Fruit fly (Drosophila melanogaster) whole organism, embryonic: ENCODE measurements around the gene CG13896.

ENCODE experiments used
- CG12104 ChIP-seq: fragments of 200-800 bp; sonication (Bioruptor generic); optimal IDR thresholded peaks from 3 replicates; lab custom pipeline; 2016; ENCODE audit warnings: missing biosample characterization, missing genetic modification characterization
- CG18619 ChIP-seq: fragments of 200-800 bp; sonication (Bioruptor generic); optimal IDR thresholded peaks from 3 replicates; lab custom pipeline; 2017; ENCODE audit warnings: missing biosample characterization, mild to moderate bottlenecking, missing genetic modification characterization
- CG4360 ChIP-seq: fragments of 200-800 bp; sonication (Bioruptor generic); IDR thresholded peaks from 2 replicates; pipeline ENCODE4 v1.3.6; 2022; ENCODE audit warnings: missing biosample characterization, missing genetic modification characterization
- CG8281 ChIP-seq: fragments of 200-800 bp; sonication (Bioruptor generic); optimal IDR thresholded peaks from 2 replicates; lab custom pipeline; 2018; ENCODE audit warnings: missing biosample characterization, mild to moderate bottlenecking, missing genetic modification characterization, moderate library complexity
- CG9817 ChIP-seq: fragments of 200-800 bp; sonication (Bioruptor generic); optimal IDR thresholded peaks from 2 replicates; lab custom pipeline; 2018; ENCODE audit warnings: missing biosample characterization, mild to moderate bottlenecking, missing genetic modification characterization, moderate library complexity
- Dref ChIP-seq: fragments of 200-800 bp; sonication (Bioruptor generic); IDR thresholded peaks from 2 replicates; pipeline ENCODE4 v1.3.6; 2022; ENCODE audit warnings: missing biosample characterization, missing genetic modification characterization
- Nf-YC ChIP-seq: fragments of 200-800 bp; optimal IDR thresholded peaks from 3 replicates; lab custom pipeline; 2019; ENCODE audit warnings: missing biosample characterization, mild to moderate bottlenecking, missing genetic modification characterization, moderate library complexity
- Optix ChIP-seq: fragments of 200-800 bp; sonication (Bioruptor generic); IDR thresholded peaks from 3 replicates; pipeline ENCODE4 v1.3.6; 2022; ENCODE audit warnings: missing biosample characterization, missing genetic modification characterization
- chn ChIP-seq: fragments of 200-800 bp; sonication (Bioruptor generic); optimal IDR thresholded peaks from 2 replicates; lab custom pipeline; 2016; ENCODE audit warnings: missing biosample characterization, missing genetic modification characterization
- fd3F ChIP-seq: fragments of 200-800 bp; sonication (Bioruptor generic); optimal IDR thresholded peaks from 2 replicates; lab custom pipeline; 2018; ENCODE audit warnings: missing biosample characterization, mild to moderate bottlenecking, missing genetic modification characterization, moderate library complexity
- gt ChIP-seq: fragments of 200-800 bp; sonication (Bioruptor generic); IDR thresholded peaks from 2 replicates; pipeline ENCODE4 v1.3.6; 2022; ENCODE audit warnings: missing biosample characterization, missing genetic modification characterization
- tin ChIP-seq: fragments of 200-800 bp; sonication (Bioruptor generic); optimal IDR thresholded peaks from 3 replicates; lab custom pipeline; 2016; ENCODE audit warnings: missing biosample characterization, missing genetic modification characterization
- tio ChIP-seq: fragments of 200-800 bp; sonication (Bioruptor generic); optimal IDR thresholded peaks from 2 replicates; lab custom pipeline; 2017; ENCODE audit warnings: missing biosample characterization, missing genetic modification characterization, inconsistent platforms

dm6 chr3L:685441-685804 lies 26.2 kb downstream of the CG13896 start, which contains the start of gene ebd1:
- no peak for TF ChIP-seq chn (GFP tag; lab: Kevin White, UChicago)
- no peak for TF ChIP-seq tio (GFP tag; lab: Kevin White, UChicago)
- TF ChIP-seq CG8281: no peak
- TF ChIP-seq CG9817 (tag; lab: Kevin White, UChicago): no peak
- TF ChIP-seq gt: no peak
- no peak for TF ChIP-seq CG18619
- TF ChIP-seq Dref (GFP tag; lab: Robert Waterston, UW): no peak
- TF ChIP-seq tin (GFP tag; lab: Kevin White, UChicago): no peak
- TF ChIP-seq CG4360: no peak
- TF ChIP-seq Optix (GFP tag; lab: Robert Waterston, UW): no peak
- TF ChIP-seq fd3F (GFP tag; lab: Kevin White, UChicago): no peak
- no peak for TF ChIP-seq CG12104
- TF ChIP-seq Nf-YC (tag; lab: Kevin White, UChicago): peak; percentile 20
